Worm (Caenorhabditis elegans) whole organism, early embryonic: ENCODE data around the gene btb-20.

Experiments
- ama-1 ChIP-seq: fragments of 150-350 bp; optimal IDR thresholded peaks from 2 replicates; lab custom pipeline; 2014
- ceh-36 ChIP-seq: sonication (generic microtip); optimal IDR thresholded peaks from 2 replicates; lab custom pipeline; 2016; ENCODE audit warnings: missing genetic modification characterization, inconsistent platforms, missing compliant biosample characterization
- hmbx-1 ChIP-seq: sonication (generic microtip); optimal IDR thresholded peaks from 2 replicates; lab custom pipeline; 2016; ENCODE audit warnings: mild to moderate bottlenecking, missing genetic modification characterization, missing compliant biosample characterization
- pes-1 ChIP-seq: fragments of 200-800 bp; sonication (Bioruptor generic); IDR thresholded peaks from 2 replicates; pipeline ENCODE4 v1.3.6; 2022; ENCODE audit warnings: missing genetic modification reagents, missing genetic modification characterization, missing compliant biosample characterization
- sea-1 ChIP-seq: fragments of 200-800 bp; sonication (Bioruptor generic); conservative IDR thresholded peaks from 2 replicates; pipeline ENCODE4 v1.3.6; 2022; ENCODE audit warnings: missing genetic modification characterization, missing compliant biosample characterization
- tbx-37 ChIP-seq: fragments of 200-800 bp; sonication (Bioruptor generic); conservative IDR thresholded peaks from 2 replicates; pipeline ENCODE4 v1.3.6; 2022; ENCODE audit warnings: missing genetic modification reagents, missing genetic modification characterization, missing compliant biosample characterization

- TF ChIP-seq pes-1 (GFP tag; lab: Robert Waterston, UW): no peak
- TF ChIP-seq ama-1 (lab: Kevin White, UChicago): no peak
- TF ChIP-seq ceh-36 (tag; lab: Kevin White, UChicago): no peak
- no peak for TF ChIP-seq hmbx-1 (tag; lab: Kevin White, UChicago)
- no peak for TF ChIP-seq tbx-37 (GFP tag; lab: Robert Waterston, UW)
- TF ChIP-seq sea-1 (GFP tag; lab: Robert Waterston, UW): no peak
Measured at ce11 chrII:14479583-14480245, 43.6 kb downstream of the btb-20 start, which contains the start of gene C13B4.1.
